Worm (Caenorhabditis elegans) whole organism, late embryonic: ENCODE results near the gene lat-1.

Source experiments
- C38D4.7 ChIP-seq: fragments of 200-800 bp; sonication (Bioruptor generic); optimal IDR thresholded peaks from 2 replicates; lab custom pipeline; 2018; ENCODE audit warnings: mild to moderate bottlenecking, missing genetic modification characterization, moderate library complexity, missing compliant biosample characterization
- K02D7.2 ChIP-seq: sonication (generic microtip); optimal IDR thresholded peaks from 2 replicates; lab custom pipeline; 2017; ENCODE audit warnings: mild to moderate bottlenecking, missing genetic modification characterization, missing compliant biosample characterization
- ama-1 ChIP-seq: fragments of 150-350 bp; optimal IDR thresholded peaks from 2 replicates; lab custom pipeline; 2014
- ceh-22 ChIP-seq: sonication (generic microtip); optimal IDR thresholded peaks from 2 replicates; lab custom pipeline; 2017; ENCODE audit warnings: missing biosample characterization, missing genetic modification characterization
- nhr-11 ChIP-seq: fragments of 150-350 bp; optimal IDR thresholded peaks from 2 replicates; lab custom pipeline; 2014; ENCODE audit warnings: missing biosample characterization, missing genetic modification characterization
- pha-2 ChIP-seq: sonication (generic microtip); optimal IDR thresholded peaks from 2 replicates; lab custom pipeline; 2017; ENCODE audit warnings: mild to moderate bottlenecking, missing genetic modification characterization, missing compliant biosample characterization
- ttx-3 ChIP-seq: sonication (generic microtip); optimal IDR thresholded peaks from 2 replicates; lab custom pipeline; 2016; ENCODE audit warnings: missing genetic modification reagents, missing genetic modification characterization, missing compliant biosample characterization

ce11 chrII:8865078-8865477, 31.6 kb upstream of the lat-1 start, which contains the start of gene npr-20:
- TF ChIP-seq ttx-3 (tag; lab: Kevin White, UChicago): no peak
- no peak for TF ChIP-seq pha-2 (tag; lab: Kevin White, UChicago)
- TF ChIP-seq ama-1 (lab: Kevin White, UChicago): no peak
- no peak for TF ChIP-seq nhr-11 (tag; lab: Kevin White, UChicago)
- TF ChIP-seq K02D7.2: no peak
- no peak for TF ChIP-seq ceh-22 (tag; lab: Kevin White, UChicago)
- no peak for TF ChIP-seq C38D4.7 (GFP tag; lab: Kevin White, UChicago)
